Fruit fly (Drosophila melanogaster) whole organism, prepupa: ENCODE results near the gene OXA1L.

ENCODE experiments used
- CG10631 ChIP-seq: fragments of 200-800 bp; sonication (Bioruptor generic); optimal IDR thresholded peaks from 2 replicates; lab custom pipeline; 2016; ENCODE audit warnings: missing biosample characterization, missing genetic modification characterization
- CG10669 ChIP-seq: fragments of 200-800 bp; sonication (Bioruptor generic); optimal IDR thresholded peaks from 3 replicates; lab custom pipeline; 2018; ENCODE audit warnings: missing biosample characterization, mild to moderate bottlenecking, missing genetic modification characterization, moderate library complexity
- CG11294 ChIP-seq: fragments of 200-800 bp; sonication (Bioruptor generic); IDR thresholded peaks from 2 replicates; pipeline ENCODE4 v1.3.6; 2022; ENCODE audit warnings: missing biosample characterization, missing genetic modification characterization
- CG11762 ChIP-seq: fragments of 200-800 bp; sonication (Bioruptor generic); optimal IDR thresholded peaks from 3 replicates; lab custom pipeline; 2016; ENCODE audit warnings: missing biosample characterization, missing genetic modification characterization; ENCODE audit not compliant: insufficient read depth
- CG11902 ChIP-seq: fragments of 200-800 bp; sonication (Bioruptor generic); optimal IDR thresholded peaks from 3 replicates; lab custom pipeline; 2016; ENCODE audit warnings: missing biosample characterization, missing genetic modification characterization
- CG15336 ChIP-seq: fragments of 200-800 bp; sonication (Bioruptor generic); IDR thresholded peaks from 2 replicates; pipeline ENCODE4 v1.3.6; 2022; ENCODE audit warnings: missing biosample characterization, missing genetic modification characterization
- CG16779 ChIP-seq: fragments of 200-800 bp; sonication (Bioruptor generic); optimal IDR thresholded peaks from 3 replicates; lab custom pipeline; 2017; ENCODE audit warnings: missing biosample characterization, mild to moderate bottlenecking, missing genetic modification characterization
- CG3032 ChIP-seq: fragments of 200-800 bp; optimal IDR thresholded peaks from 2 replicates; lab custom pipeline; 2019; ENCODE audit warnings: missing biosample characterization, mild to moderate bottlenecking, missing genetic modification characterization, moderate library complexity
- CG31627 ChIP-seq: fragments of 200-800 bp; sonication (Bioruptor generic); optimal IDR thresholded peaks from 3 replicates; lab custom pipeline; 2016; ENCODE audit warnings: missing biosample characterization, missing genetic modification characterization
- CG32006 ChIP-seq: fragments of 200-800 bp; sonication (Bioruptor generic); optimal IDR thresholded peaks from 3 replicates; lab custom pipeline; 2017; ENCODE audit warnings: missing biosample characterization, mild to moderate bottlenecking, missing genetic modification characterization
- CG3919 ChIP-seq: fragments of 200-800 bp; sonication (Bioruptor generic); optimal IDR thresholded peaks from 3 replicates; lab custom pipeline; 2016; ENCODE audit warnings: missing biosample characterization, missing genetic modification characterization
- CG4318 ChIP-seq: fragments of 200-800 bp; sonication (Bioruptor generic); optimal IDR thresholded peaks from 3 replicates; lab custom pipeline; 2017; ENCODE audit warnings: missing biosample characterization, mild to moderate bottlenecking, missing genetic modification characterization
- CG6163 ChIP-seq: fragments of 200-800 bp; sonication (Bioruptor generic); IDR thresholded peaks from 3 replicates; pipeline ENCODE4 v1.3.6; 2022; ENCODE audit warnings: missing biosample characterization, missing genetic modification characterization
- CG6276 ChIP-seq: fragments of 200-800 bp; sonication (Bioruptor generic); optimal IDR thresholded peaks from 2 replicates; lab custom pipeline; 2017; ENCODE audit warnings: missing biosample characterization, mild to moderate bottlenecking, missing genetic modification characterization
- CG6792 ChIP-seq: fragments of 200-800 bp; sonication (Bioruptor generic); optimal IDR thresholded peaks from 3 replicates; lab custom pipeline; 2016; ENCODE audit warnings: missing biosample characterization, missing genetic modification characterization
- CG6808 ChIP-seq: fragments of 200-800 bp; sonication (Bioruptor generic); optimal IDR thresholded peaks from 3 replicates; lab custom pipeline; 2017; ENCODE audit warnings: missing biosample characterization, missing genetic modification characterization, mild to moderate bottlenecking, moderate library complexity, missing genetic modification reagents
- CG8119 ChIP-seq: fragments of 200-800 bp; sonication (Bioruptor generic); IDR thresholded peaks from 3 replicates; pipeline ENCODE4 v1.3.6; 2022; ENCODE audit warnings: missing biosample characterization, missing genetic modification characterization
- CG8319 ChIP-seq: fragments of 200-800 bp; sonication (Bioruptor generic); optimal IDR thresholded peaks from 3 replicates; lab custom pipeline; 2016; ENCODE audit warnings: missing biosample characterization, missing genetic modification characterization
- CG8632 ChIP-seq: fragments of 200-800 bp; sonication (Bioruptor generic); optimal IDR thresholded peaks from 3 replicates; lab custom pipeline; 2016; ENCODE audit warnings: missing biosample characterization, missing genetic modification characterization
- Eip75B ChIP-seq: fragments of 200-800 bp; sonication (Bioruptor generic); optimal IDR thresholded peaks from 3 replicates; lab custom pipeline; 2016; ENCODE audit warnings: missing biosample characterization, missing genetic modification characterization
- Eip78C ChIP-seq: fragments of 200-800 bp; sonication (Bioruptor generic); peaks from one replicate; lab custom pipeline; 2016; ENCODE audit warnings: missing biosample characterization, missing genetic modification characterization
- Eip93F ChIP-seq: fragments of 200-800 bp; sonication (Bioruptor generic); optimal IDR thresholded peaks from 2 replicates; lab custom pipeline; 2016; ENCODE audit warnings: missing biosample characterization, mild to moderate bottlenecking, missing genetic modification characterization
- Ets21C ChIP-seq: fragments of 200-800 bp; sonication (Bioruptor generic); optimal IDR thresholded peaks from 3 replicates; lab custom pipeline; 2016; ENCODE audit warnings: missing biosample characterization, missing genetic modification characterization
- Ets96B ChIP-seq: fragments of 200-800 bp; optimal IDR thresholded peaks from 2 replicates; lab custom pipeline; 2019; ENCODE audit warnings: missing biosample characterization, mild to moderate bottlenecking, missing genetic modification characterization, moderate library complexity
- Hr38 ChIP-seq: sonication (Bioruptor generic); optimal IDR thresholded peaks from 2 replicates; lab custom pipeline; 2016; ENCODE audit warnings: missing biosample characterization, missing genetic modification characterization
- Hr39 ChIP-seq: fragments of 200-800 bp; sonication (Bioruptor generic); optimal IDR thresholded peaks from 2 replicates; lab custom pipeline; 2016; ENCODE audit warnings: missing biosample characterization, missing genetic modification characterization
- Hr4 ChIP-seq: fragments of 200-800 bp; sonication (Bioruptor generic); optimal IDR thresholded peaks from 3 replicates; lab custom pipeline; 2016; ENCODE audit warnings: missing biosample characterization, missing genetic modification characterization
- Lpt ChIP-seq: fragments of 200-800 bp; sonication (Bioruptor generic); optimal IDR thresholded peaks from 3 replicates; lab custom pipeline; 2016; ENCODE audit warnings: missing biosample characterization, missing genetic modification characterization
- Met ChIP-seq: fragments of 200-800 bp; sonication (Bioruptor generic); optimal IDR thresholded peaks from 3 replicates; lab custom pipeline; 2016; ENCODE audit warnings: missing biosample characterization, missing genetic modification characterization
- OdsH ChIP-seq: fragments of 200-800 bp; sonication (Bioruptor generic); optimal IDR thresholded peaks from 3 replicates; lab custom pipeline; 2016; ENCODE audit warnings: missing biosample characterization, missing genetic modification characterization
- Smox ChIP-seq: fragments of 200-800 bp; sonication (Bioruptor generic); optimal IDR thresholded peaks from 3 replicates; lab custom pipeline; 2016; ENCODE audit warnings: missing biosample characterization, missing genetic modification characterization
- Sox102F ChIP-seq: fragments of 200-800 bp; sonication (Bioruptor generic); optimal IDR thresholded peaks from 2 replicates; lab custom pipeline; 2016; ENCODE audit warnings: missing biosample characterization, mild to moderate bottlenecking, missing genetic modification characterization
- Sox14 ChIP-seq: fragments of 200-800 bp; sonication (Bioruptor generic); optimal IDR thresholded peaks from 3 replicates; lab custom pipeline; 2016; ENCODE audit warnings: missing biosample characterization, missing genetic modification characterization
- Sox15 ChIP-seq: fragments of 200-800 bp; sonication (Bioruptor generic); optimal IDR thresholded peaks from 3 replicates; lab custom pipeline; 2016; ENCODE audit warnings: missing biosample characterization, missing genetic modification characterization
- achi ChIP-seq: fragments of 200-800 bp; sonication (Bioruptor generic); optimal IDR thresholded peaks from 3 replicates; lab custom pipeline; 2016; ENCODE audit warnings: missing biosample characterization, missing genetic modification characterization
- acj6 ChIP-seq: fragments of 200-800 bp; sonication (Bioruptor generic); optimal IDR thresholded peaks from 3 replicates; lab custom pipeline; 2016; ENCODE audit warnings: missing biosample characterization, missing genetic modification characterization
- cyc ChIP-seq: fragments of 200-800 bp; sonication (Bioruptor generic); optimal IDR thresholded peaks from 3 replicates; lab custom pipeline; 2016; ENCODE audit warnings: missing biosample characterization, missing genetic modification characterization
- dac ChIP-seq: fragments of 200-800 bp; sonication (Bioruptor generic); optimal IDR thresholded peaks from 2 replicates; lab custom pipeline; 2017; ENCODE audit warnings: missing biosample characterization, mild to moderate bottlenecking, missing genetic modification characterization
- dsx ChIP-seq: fragments of 200-800 bp; optimal IDR thresholded peaks from 3 replicates; lab custom pipeline; 2019; ENCODE audit warnings: missing biosample characterization, mild to moderate bottlenecking, missing genetic modification characterization, moderate library complexity; ENCODE audit not compliant: poor library complexity, severe bottlenecking
- esn ChIP-seq: fragments of 200-800 bp; sonication (Bioruptor generic); optimal IDR thresholded peaks from 2 replicates; lab custom pipeline; 2016; ENCODE audit warnings: missing biosample characterization, mild to moderate bottlenecking, missing genetic modification characterization, moderate library complexity
- fd59A ChIP-seq: fragments of 200-800 bp; sonication (Bioruptor generic); optimal IDR thresholded peaks from 2 replicates; lab custom pipeline; 2017; ENCODE audit warnings: missing biosample characterization, mild to moderate bottlenecking, missing genetic modification characterization, missing genetic modification reagents
- lz ChIP-seq: fragments of 200-800 bp; sonication (Bioruptor generic); optimal IDR thresholded peaks from 3 replicates; lab custom pipeline; 2016; ENCODE audit warnings: missing biosample characterization, missing genetic modification characterization
- net ChIP-seq: fragments of 200-800 bp; sonication (Bioruptor generic); optimal IDR thresholded peaks from 3 replicates; lab custom pipeline; 2016; ENCODE audit warnings: missing biosample characterization, missing genetic modification characterization
- salr ChIP-seq, 2 experiments: fragments of 200-800 bp; sonication (Bioruptor generic); optimal IDR thresholded peaks; 3 replicates each; lab custom pipeline; 2016 to 2018; ENCODE audit warnings: missing biosample characterization in 2 of 2, missing genetic modification characterization in 2 of 2, mild to moderate bottlenecking in 1 of 2
- ss ChIP-seq, 2 experiments: fragments of 200-800 bp; sonication (Bioruptor generic); optimal IDR thresholded peaks; 2 replicates in 1 of 2; 3 replicates in 1 of 2; lab custom pipeline; 2017 to 2018; ENCODE audit warnings: mild to moderate bottlenecking in 2 of 2, missing biosample characterization in 2 of 2, missing genetic modification characterization in 2 of 2, moderate library complexity in 1 of 2
- vri ChIP-seq: fragments of 200-800 bp; sonication (Bioruptor generic); optimal IDR thresholded peaks from 3 replicates; lab custom pipeline; 2016; ENCODE audit warnings: missing biosample characterization, mild to moderate bottlenecking, missing genetic modification characterization

OXA1L gene

DNA sequence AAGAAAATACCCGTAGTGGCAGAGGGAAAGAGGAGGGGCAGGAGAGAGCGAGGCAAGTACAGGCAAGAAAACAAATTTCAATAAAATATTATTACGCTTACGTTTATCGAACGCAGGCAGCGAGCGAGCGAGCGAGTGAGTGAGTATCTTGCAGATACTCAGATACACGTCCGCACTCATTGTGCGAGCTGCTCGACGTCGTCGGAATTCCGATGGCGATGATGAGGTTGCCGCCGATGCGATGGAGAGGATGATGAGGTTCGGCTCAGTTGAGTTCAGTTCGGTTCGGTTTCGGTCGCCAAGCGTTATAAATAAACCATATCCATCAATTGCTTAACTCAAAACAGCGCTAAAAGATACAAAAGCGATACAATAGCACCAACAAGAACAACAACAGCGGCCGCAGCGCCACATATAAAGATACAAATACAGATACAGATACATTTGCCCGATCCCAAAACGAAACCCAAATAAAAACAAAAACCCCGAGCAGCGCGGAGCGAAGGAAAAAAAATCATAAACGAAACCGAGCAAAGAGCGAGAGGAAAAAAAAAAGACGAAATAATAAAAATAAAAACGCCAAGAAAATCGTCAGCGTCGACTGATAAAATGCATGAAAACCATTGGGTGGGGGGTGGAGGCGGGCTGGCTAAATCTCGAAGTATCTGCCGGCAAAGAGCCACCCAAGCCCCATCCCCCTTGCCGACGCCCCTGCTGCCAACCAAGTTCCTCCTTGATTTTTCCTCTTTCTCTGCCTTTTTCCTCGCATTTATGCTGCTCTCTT is 33.7 kb downstream of the OXA1L start (continued):
- peak; percentile 12 for TF ChIP-seq CG11902 (GFP tag; lab: Kevin White, UChicago)
- peak; percentile 75 for TF ChIP-seq esn
- peak; percentile 87 for TF ChIP-seq Eip75B (GFP tag; lab: Kevin White, UChicago)
- peak; percentile 98 for TF ChIP-seq CG6276 (GFP tag; lab: Kevin White, UChicago)
- TF ChIP-seq CG4318 (GFP tag; lab: Kevin White, UChicago), result peak; percentile 43
- peak; percentile 70 for TF ChIP-seq Eip93F (GFP tag; lab: Kevin White, UChicago)
- peak; percentile 78 for TF ChIP-seq CG6792 (GFP tag; lab: Kevin White, UChicago)
- TF ChIP-seq fd59A (GFP tag; lab: Kevin White, UChicago), result peak; percentile 82
- peak; percentile 77 for TF ChIP-seq OdsH (GFP tag; lab: Kevin White, UChicago)
- TF ChIP-seq CG31627, result peak; percentile 47
- TF ChIP-seq CG8632 (GFP tag; lab: Kevin White, UChicago), result peak; percentile 77
- peak; percentile 85 for TF ChIP-seq Sox102F (GFP tag; lab: Kevin White, UChicago)
- peak; percentile 74 for TF ChIP-seq CG11762
- TF ChIP-seq CG10669 (GFP tag; lab: Kevin White, UChicago), result peak; percentile 88
- peak; percentile 65 for TF ChIP-seq Smox
- TF ChIP-seq CG10631, result peak; percentile 81

DNA sequence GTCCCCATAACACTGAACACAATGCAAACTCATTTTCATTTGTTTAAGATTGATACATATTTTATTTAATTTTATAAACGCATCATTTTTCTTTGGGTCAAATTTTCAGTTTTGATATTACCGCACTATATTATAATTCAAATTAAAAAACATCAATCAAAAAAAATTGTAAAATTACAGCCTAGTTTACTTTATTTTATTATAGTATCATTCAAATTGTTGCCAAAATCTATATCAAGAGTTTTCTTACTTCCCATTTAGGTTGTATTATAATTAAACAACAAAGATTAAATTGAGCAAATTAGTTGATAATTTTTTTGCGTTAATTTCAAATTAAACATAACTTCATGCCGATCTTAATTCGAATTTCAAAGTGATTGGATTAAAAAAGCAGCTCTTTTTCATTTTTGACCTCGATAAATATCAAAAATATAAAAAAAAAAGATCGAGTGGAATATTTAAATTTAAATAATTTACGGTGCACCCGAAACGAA is 34.4 kb downstream of the OXA1L start:
- TF ChIP-seq vri (GFP tag; lab: Kevin White, UChicago), result no peak
- peak; percentile 27 for TF ChIP-seq CG6808 (GFP tag; lab: Kevin White, UChicago)
- no peak for TF ChIP-seq Lpt (GFP tag; lab: Kevin White, UChicago)
- peak; percentile 68 for TF ChIP-seq net (GFP tag; lab: Kevin White, UChicago)
- TF ChIP-seq Met (GFP tag; lab: Kevin White, UChicago), result peak; percentile 83
- TF ChIP-seq Eip78C, result peak; percentile 96
- peak; percentile 80 for TF ChIP-seq Ets96B (tag; lab: Kevin White, UChicago)
- TF ChIP-seq CG3032 (tag; lab: Kevin White, UChicago), result peak; percentile 81
- peak; percentile 74 for TF ChIP-seq lz (GFP tag; lab: Kevin White, UChicago)
- peak; percentile 87 for TF ChIP-seq CG32006
- peak in 1 of 2 experiments; percentile 59 for TF ChIP-seq ss (GFP tag; optimal IDR thresholded peaks at IDR 0.05; lab: Kevin White, UChicago)
- no peak for TF ChIP-seq Eip93F (GFP tag; lab: Kevin White, UChicago)
- peak; percentile 56 for TF ChIP-seq Eip75B (GFP tag; lab: Kevin White, UChicago)
- peak; percentile 73 for TF ChIP-seq Sox15 (GFP tag; lab: Kevin White, UChicago)
- TF ChIP-seq CG3919, result peak; percentile 72
- TF ChIP-seq Ets21C (GFP tag; lab: Kevin White, UChicago), result peak; percentile 42
- peak; percentile 72 for TF ChIP-seq CG10669 (GFP tag; lab: Kevin White, UChicago)
- no peak for TF ChIP-seq dac (GFP tag; lab: Kevin White, UChicago)
- TF ChIP-seq salr (GFP tag; optimal IDR thresholded peaks at IDR 0.05; lab: Kevin White, UChicago), result peak in 1 of 2 experiments; percentile 90
- TF ChIP-seq Hr38, result no peak
- peak; percentile 39 for TF ChIP-seq CG8319 (GFP tag; lab: Kevin White, UChicago)
- TF ChIP-seq acj6, result peak; percentile 77
- no peak; the same call in 1 of the 3 replicates for TF ChIP-seq CG6163 (GFP tag; lab: Robert Waterston, UW)
- peak; percentile 61 for TF ChIP-seq cyc (GFP tag; lab: Kevin White, UChicago)
- peak; percentile 71 for TF ChIP-seq CG11762
- peak; percentile 80 for TF ChIP-seq CG10631
- 0 out of 3 replicates have a peak, but pooled peaks have one; percentile 12 for TF ChIP-seq CG8119 (GFP tag; lab: Robert Waterston, UW)
- TF ChIP-seq CG16779, result peak; percentile 16
- TF ChIP-seq esn, result peak; percentile 90
- peak; percentile 24 for TF ChIP-seq dsx (GFP tag; lab: Kevin White, UChicago)
- peak; percentile 83 for TF ChIP-seq Smox
- TF ChIP-seq CG11294 (GFP tag; lab: Robert Waterston, UW), result no peak
- TF ChIP-seq Sox14, result peak; percentile 73
- TF ChIP-seq CG31627, result peak; percentile 70
- peak; percentile 66 for TF ChIP-seq Hr39
- TF ChIP-seq CG15336 (GFP tag; lab: Robert Waterston, UW), result no peak; the same call in 1 of the 2 replicates
- TF ChIP-seq CG4318 (GFP tag; lab: Kevin White, UChicago), result peak; percentile 75
- peak; percentile 68 for TF ChIP-seq achi (GFP tag; lab: Kevin White, UChicago)
- TF ChIP-seq Hr4 (GFP tag; lab: Kevin White, UChicago), result peak; percentile 72
